Worm (Caenorhabditis elegans): Measurements from ENCODE around the gene R09A8.2.

ce11 chrX:12579774-12580173, 39.5 kb upstream of the R09A8.2 start, which contains the start of gene T24D5.3:
- no peak for TF ChIP-seq lin-11 (tag; optimal IDR thresholded peaks at IDR 0.05)
- no peak for TF ChIP-seq ceh-16 (tag; optimal IDR thresholded peaks at IDR 0.05)
- no peak for TF ChIP-seq nhr-25 (tag; optimal IDR thresholded peaks at IDR 0.05)
- no peak for TF ChIP-seq ama-1 (optimal IDR thresholded peaks at IDR 0.05)
- TF ChIP-seq ztf-11 (tag; optimal IDR thresholded peaks at IDR 0.05), result no peak
- no peak for TF ChIP-seq ceh-82 (tag; optimal IDR thresholded peaks at IDR 0.05)

Measured in whole organism, L2 larva.